Worm (Caenorhabditis elegans) whole organism, late embryonic: ENCODE results near the gene Y48A6B.9.

ENCODE experiments used
- C08G9.2 ChIP-seq: sonication (generic microtip); optimal IDR thresholded peaks from 2 replicates; lab custom pipeline; 2016; ENCODE audit warnings: mild to moderate bottlenecking, missing genetic modification characterization, moderate library complexity, missing compliant biosample characterization
- C38D4.7 ChIP-seq: fragments of 200-800 bp; sonication (Bioruptor generic); optimal IDR thresholded peaks from 2 replicates; lab custom pipeline; 2018; ENCODE audit warnings: mild to moderate bottlenecking, missing genetic modification characterization, moderate library complexity, missing compliant biosample characterization
- K02D7.2 ChIP-seq: sonication (generic microtip); optimal IDR thresholded peaks from 2 replicates; lab custom pipeline; 2017; ENCODE audit warnings: mild to moderate bottlenecking, missing genetic modification characterization, missing compliant biosample characterization
- K09A11.1 ChIP-seq: sonication (generic microtip); optimal IDR thresholded peaks from 2 replicates; lab custom pipeline; 2017; ENCODE audit warnings: antibody characterized with exemption, mild to moderate bottlenecking, missing genetic modification characterization, missing compliant biosample characterization; ENCODE audit not compliant: insufficient read depth
- T23F11.4 ChIP-seq: fragments of 200-800 bp; sonication (Bioruptor generic); optimal IDR thresholded peaks from 2 replicates; lab custom pipeline; 2018; ENCODE audit warnings: mild to moderate bottlenecking, missing genetic modification characterization, missing compliant biosample characterization
- Y22D7AL.16 ChIP-seq: sonication (generic microtip); optimal IDR thresholded peaks from 2 replicates; lab custom pipeline; 2016; ENCODE audit warnings: missing genetic modification characterization, missing compliant biosample characterization
- ahr-1 ChIP-seq: sonication (generic microtip); optimal IDR thresholded peaks from 2 replicates; lab custom pipeline; 2016; ENCODE audit warnings: missing genetic modification characterization, missing compliant biosample characterization
- ama-1 ChIP-seq: fragments of 150-350 bp; optimal IDR thresholded peaks from 2 replicates; lab custom pipeline; 2014
- ceh-18 ChIP-seq: sonication (generic microtip); optimal IDR thresholded peaks from 2 replicates; lab custom pipeline; 2016; ENCODE audit warnings: missing genetic modification characterization, missing compliant biosample characterization
- ceh-2 ChIP-seq: sonication (generic microtip); optimal IDR thresholded peaks from 2 replicates; lab custom pipeline; 2016; ENCODE audit warnings: missing genotype, missing genetic modification characterization, missing compliant biosample characterization
- ceh-22 ChIP-seq: sonication (generic microtip); optimal IDR thresholded peaks from 2 replicates; lab custom pipeline; 2017; ENCODE audit warnings: missing biosample characterization, missing genetic modification characterization
- ceh-24 ChIP-seq: sonication (generic microtip); optimal IDR thresholded peaks from 2 replicates; lab custom pipeline; 2016; ENCODE audit warnings: mild to moderate bottlenecking, missing genetic modification characterization, missing compliant biosample characterization
- ceh-30 ChIP-seq: fragments of 150-350 bp; optimal IDR thresholded peaks from 2 replicates; lab custom pipeline; 2014; ENCODE audit warnings: missing biosample characterization, missing genetic modification characterization
- ceh-31 ChIP-seq: sonication (generic microtip); optimal IDR thresholded peaks from 2 replicates; lab custom pipeline; 2016; ENCODE audit warnings: missing genetic modification characterization, missing compliant biosample characterization
- ceh-48 ChIP-seq: sonication (generic microtip); optimal IDR thresholded peaks from 2 replicates; lab custom pipeline; 2016; ENCODE audit warnings: missing genetic modification characterization, inconsistent platforms, missing compliant biosample characterization
- ceh-6 ChIP-seq: fragments of 200-800 bp; sonication (Bioruptor generic); optimal IDR thresholded peaks from 2 replicates; lab custom pipeline; 2018; ENCODE audit warnings: mild to moderate bottlenecking, missing genetic modification characterization, missing compliant biosample characterization
- ceh-9 ChIP-seq: sonication (generic microtip); optimal IDR thresholded peaks from 2 replicates; lab custom pipeline; 2016; ENCODE audit warnings: mild to moderate bottlenecking, missing genetic modification characterization, inconsistent platforms, missing compliant biosample characterization
- che-1 ChIP-seq: sonication (generic microtip); optimal IDR thresholded peaks from 2 replicates; lab custom pipeline; 2016; ENCODE audit warnings: mild to moderate bottlenecking, missing genetic modification characterization, missing compliant biosample characterization
- dmd-4 ChIP-seq: sonication (generic microtip); optimal IDR thresholded peaks from 2 replicates; lab custom pipeline; 2016; ENCODE audit warnings: borderline replicate concordance, missing genetic modification characterization, missing compliant biosample characterization
- dve-1 ChIP-seq: sonication (generic microtip); optimal IDR thresholded peaks from 2 replicates; lab custom pipeline; 2017; ENCODE audit warnings: antibody characterized with exemption, mild to moderate bottlenecking, missing genetic modification characterization, missing compliant biosample characterization
- elt-2 ChIP-seq: sonication (generic microtip); optimal IDR thresholded peaks from 2 replicates; lab custom pipeline; 2016; ENCODE audit warnings: missing genetic modification reagents, missing genetic modification characterization, missing compliant biosample characterization
- elt-4 ChIP-seq: sonication (generic microtip); optimal IDR thresholded peaks from 2 replicates; lab custom pipeline; 2016; ENCODE audit warnings: missing genetic modification characterization, missing compliant biosample characterization
- eyg-1 ChIP-seq: sonication (generic microtip); optimal IDR thresholded peaks from 2 replicates; lab custom pipeline; 2016; ENCODE audit warnings: missing genotype, missing genetic modification characterization, missing compliant biosample characterization
- fkh-10 ChIP-seq: fragments of 150-350 bp; optimal IDR thresholded peaks from 2 replicates; lab custom pipeline; 2014; ENCODE audit warnings: missing biosample characterization, missing genetic modification reagents, missing genetic modification characterization
- fkh-6 ChIP-seq: sonication (generic microtip); optimal IDR thresholded peaks from 2 replicates; lab custom pipeline; 2016; ENCODE audit warnings: missing genetic modification characterization, missing compliant biosample characterization
- hlh-13 ChIP-seq: fragments of 200-800 bp; sonication (Bioruptor generic); optimal IDR thresholded peaks from 2 replicates; lab custom pipeline; 2018; ENCODE audit warnings: mild to moderate bottlenecking, missing genetic modification characterization, missing compliant biosample characterization
- hlh-30 ChIP-seq: sonication (generic microtip); optimal IDR thresholded peaks from 2 replicates; lab custom pipeline; 2017; ENCODE audit warnings: antibody characterized with exemption, missing genetic modification characterization, missing compliant biosample characterization; ENCODE audit not compliant: insufficient read depth
- hlh-8 ChIP-seq: sonication (generic microtip); optimal IDR thresholded peaks from 2 replicates; lab custom pipeline; 2016; ENCODE audit warnings: missing genotype, missing genetic modification characterization, missing compliant biosample characterization
- nfya-1 ChIP-seq: sonication (generic microtip); optimal IDR thresholded peaks from 2 replicates; lab custom pipeline; 2017; ENCODE audit warnings: missing genetic modification characterization, mild to moderate bottlenecking, missing compliant biosample characterization, antibody characterized with exemption, moderate library complexity
- odd-2 ChIP-seq: sonication (generic microtip); optimal IDR thresholded peaks from 2 replicates; lab custom pipeline; 2017; ENCODE audit warnings: antibody characterized with exemption, mild to moderate bottlenecking, missing genetic modification characterization, missing compliant biosample characterization
- pag-3 ChIP-seq: sonication (generic microtip); optimal IDR thresholded peaks from 2 replicates; lab custom pipeline; 2016; ENCODE audit warnings: missing compliant biosample characterization, missing genetic modification characterization, borderline replicate concordance
- pha-2 ChIP-seq: sonication (generic microtip); optimal IDR thresholded peaks from 2 replicates; lab custom pipeline; 2017; ENCODE audit warnings: mild to moderate bottlenecking, missing genetic modification characterization, missing compliant biosample characterization
- pha-4 ChIP-seq: fragments of 150-350 bp; optimal IDR thresholded peaks from 2 replicates; lab custom pipeline; 2018; ENCODE audit warnings: missing biosample characterization, missing genetic modification reagents, missing genetic modification characterization
- pqm-1 ChIP-seq: sonication (generic microtip); optimal IDR thresholded peaks from 2 replicates; lab custom pipeline; 2016; ENCODE audit warnings: missing genetic modification characterization, missing compliant biosample characterization
- ref-2 ChIP-seq: sonication (generic microtip); optimal IDR thresholded peaks from 2 replicates; lab custom pipeline; 2016; ENCODE audit warnings: missing genetic modification characterization, missing compliant biosample characterization
- sox-2 ChIP-seq: fragments of 200-800 bp; sonication (Bioruptor generic); IDR thresholded peaks from 2 replicates; pipeline ENCODE4 v1.3.6; 2022; ENCODE audit warnings: missing genetic modification reagents, missing genetic modification characterization, missing compliant biosample characterization
- tbx-2 ChIP-seq: sonication (generic microtip); optimal IDR thresholded peaks from 2 replicates; lab custom pipeline; 2016; ENCODE audit warnings: missing genetic modification characterization, missing compliant biosample characterization
- tbx-7 ChIP-seq: sonication (generic microtip); optimal IDR thresholded peaks from 2 replicates; lab custom pipeline; 2016; ENCODE audit warnings: missing genotype, missing genetic modification characterization, missing compliant biosample characterization
- unc-42 ChIP-seq: sonication (generic microtip); optimal IDR thresholded peaks from 2 replicates; lab custom pipeline; 2016; ENCODE audit warnings: missing genotype, missing genetic modification characterization, missing compliant biosample characterization
- unc-55 ChIP-seq: sonication (generic microtip); optimal IDR thresholded peaks from 2 replicates; lab custom pipeline; 2017; ENCODE audit warnings: missing biosample characterization, missing genetic modification reagents, missing genetic modification characterization

Gene Y48A6B.9

DNA sequence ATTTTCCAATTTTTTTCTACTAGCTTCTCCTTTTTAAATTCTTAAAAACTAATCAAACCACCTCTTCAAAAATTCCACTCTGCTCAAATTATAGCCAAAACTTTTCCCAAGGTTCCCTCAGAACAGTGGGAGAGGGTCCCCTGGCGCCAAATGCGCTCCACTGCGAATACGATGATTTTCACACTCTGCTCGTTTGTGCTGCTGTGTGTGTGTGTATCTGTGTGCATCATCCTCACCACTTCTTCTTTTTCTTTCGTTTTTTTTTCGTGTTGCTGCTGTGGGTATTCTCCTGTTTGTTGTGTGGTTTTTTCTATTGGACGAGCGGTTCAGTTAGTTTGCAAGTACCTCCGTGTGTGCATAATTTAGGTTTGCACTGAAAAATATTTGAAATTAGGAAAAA, 6.3 kb downstream of the Y48A6B.9 start:
- TF ChIP-seq hlh-13 (GFP tag; lab: Kevin White, UChicago) (no peak), elt-4 (tag; lab: Kevin White, UChicago) (no peak), hlh-30 (no peak), ahr-1 (no peak), ceh-22 (tag; lab: Kevin White, UChicago) (no peak), pag-3 (tag; lab: Kevin White, UChicago) (no peak), C38D4.7 (GFP tag; lab: Kevin White, UChicago) (no peak), pha-2 (no peak), hlh-8 (no peak), ceh-48 (tag; lab: Kevin White, UChicago) (no peak), unc-42 (peak; percentile 26), ceh-9 (tag; lab: Kevin White, UChicago) (no peak), ceh-30 (tag; lab: Kevin White, UChicago) (no peak), C08G9.2 (tag; lab: Kevin White, UChicago) (no peak), unc-55 (GFP tag; lab: Kevin White, UChicago) (no peak), fkh-10 (GFP tag; lab: Kevin White, UChicago) (no peak), fkh-6 (tag; lab: Kevin White, UChicago) (no peak), ceh-2 (tag; lab: Kevin White, UChicago) (no peak), elt-2 (tag; lab: Kevin White, UChicago) (no peak), ceh-18 (tag; lab: Kevin White, UChicago) (no peak), K02D7.2 (tag; lab: Kevin White, UChicago) (no peak), dve-1 (no peak), ceh-6 (GFP tag; lab: Kevin White, UChicago) (no peak), K09A11.1 (tag; lab: Kevin White, UChicago) (no peak), ceh-31 (peak; percentile 5), Y22D7AL.16 (tag; lab: Kevin White, UChicago) (no peak), ceh-24 (tag; lab: Kevin White, UChicago) (no peak), eyg-1 (tag; lab: Kevin White, UChicago) (no peak), che-1 (tag; lab: Kevin White, UChicago) (no peak), pha-4 (tag; lab: Kevin White, UChicago) (no peak), sox-2 (GFP tag; lab: Robert Waterston, UW) (no peak), tbx-2 (peak; percentile 25), nfya-1 (peak; percentile 30), ama-1 (lab: Kevin White, UChicago) (no peak)

DNA sequence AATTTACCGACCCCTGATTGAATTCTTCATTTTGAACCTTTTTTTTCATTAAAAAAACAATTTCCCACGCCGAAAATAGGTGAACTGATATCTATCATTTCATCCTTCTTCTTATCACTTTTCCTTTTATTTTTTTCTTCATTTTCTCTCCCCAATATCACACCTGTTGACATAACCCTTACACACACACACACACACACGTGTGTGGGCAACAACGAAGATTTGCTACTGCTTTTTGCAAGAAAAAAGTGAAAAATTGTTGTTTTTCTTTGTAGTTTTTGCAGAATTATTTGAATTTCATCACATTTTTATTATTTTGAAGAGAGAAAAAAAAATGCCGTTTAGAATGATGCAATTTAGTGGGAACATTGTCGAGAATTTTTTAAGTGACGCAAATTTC, 7.6 kb downstream of the Y48A6B.9 start:
- TF ChIP-seq T23F11.4 (GFP tag; lab: Kevin White, UChicago) (no peak), eyg-1 (tag; lab: Kevin White, UChicago) (no peak), ceh-2 (tag; lab: Kevin White, UChicago) (no peak), dmd-4 (tag; lab: Kevin White, UChicago) (no peak), tbx-7 (no peak), pag-3 (tag; lab: Kevin White, UChicago) (no peak), pqm-1 (tag; lab: Kevin White, UChicago) (no peak), ahr-1 (no peak), K09A11.1 (tag; lab: Kevin White, UChicago) (no peak), ref-2 (no peak)

ce11 chrIII:11045196-11045595, 12.2 kb downstream of the Y48A6B.9 start:
- no peak for TF ChIP-seq odd-2 (tag; lab: Kevin White, UChicago)
- TF ChIP-seq ref-2 = no peak
- TF ChIP-seq ceh-2 (tag; lab: Kevin White, UChicago) = no peak
- TF ChIP-seq, all 69 proteins: peak for 0
